Worm (Caenorhabditis elegans): ENCODE results near the gene F53F1.4.

- no peak for TF ChIP-seq R02D3.7 (tag; optimal IDR thresholded peaks at IDR 0.05)
- no peak for TF ChIP-seq elt-3 (tag; optimal IDR thresholded peaks at IDR 0.05)
- no peak for TF ChIP-seq aly-2 (tag; optimal IDR thresholded peaks at IDR 0.05)
- TF ChIP-seq ceh-82 (tag; optimal IDR thresholded peaks at IDR 0.05), result no peak
- no peak for TF ChIP-seq nhr-237 (tag; optimal IDR thresholded peaks at IDR 0.05)
- no peak for TF ChIP-seq unc-62 (GFP tag; optimal IDR thresholded peaks at IDR 0.05)
- no peak for TF ChIP-seq nhr-11 (tag; optimal IDR thresholded peaks at IDR 0.05)
- TF ChIP-seq ama-1 (optimal IDR thresholded peaks at IDR 0.05), result no peak
- no peak for TF ChIP-seq mdl-1 (tag; optimal IDR thresholded peaks at IDR 0.05)
- TF ChIP-seq nhr-77 (tag; optimal IDR thresholded peaks at IDR 0.05), result no peak
- no peak for TF ChIP-seq zag-1 (tag; optimal IDR thresholded peaks at IDR 0.05)
- no peak for TF ChIP-seq elt-1 (tag; optimal IDR thresholded peaks at IDR 0.05)
These were observed 29.9 kb upstream of the F53F1.4 start, which contains the start of gene cpz-2 for ce11 chrV:13380980-13381379.
